Fruit fly (Drosophila melanogaster): ENCODE measurements around the gene CCT1.

DNA sequence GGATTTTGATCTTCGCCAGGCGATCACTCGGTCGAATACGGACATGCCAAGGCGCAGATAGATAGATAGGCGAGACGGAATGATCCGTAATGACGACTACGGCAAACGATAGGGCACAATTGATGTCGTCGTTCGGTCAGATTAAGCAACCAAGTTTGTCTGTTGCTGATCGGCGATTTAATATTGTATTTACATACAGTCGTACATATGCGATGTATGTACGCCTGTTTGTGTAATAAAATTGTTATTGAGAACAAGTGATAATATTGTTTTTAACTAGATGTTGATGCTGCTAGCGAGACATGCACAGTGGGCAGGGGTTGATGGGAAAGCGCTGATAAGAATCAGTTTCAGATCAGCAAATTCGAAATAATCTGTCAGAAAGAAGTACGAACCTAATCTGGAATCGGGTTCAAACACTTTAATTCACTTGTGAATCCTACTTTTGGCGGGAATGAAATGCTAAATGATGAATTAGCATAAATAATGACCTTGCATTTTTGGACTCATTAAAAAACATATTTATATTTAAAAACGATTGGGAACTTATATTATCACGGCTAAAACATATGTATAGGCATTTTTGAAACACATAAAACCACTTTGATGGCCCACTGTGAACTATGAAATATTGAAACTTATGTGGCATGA lies 35.8 kb downstream of the CCT1 start:
- TF ChIP-seq psq (optimal IDR thresholded peaks at IDR 0.05) (no peak), pan (optimal IDR thresholded peaks at IDR 0.05) (no peak), CG8478 (optimal IDR thresholded peaks at IDR 0.05) (no peak), EcR (GFP tag; optimal IDR thresholded peaks at IDR 0.05) (no peak), usp (GFP tag; optimal IDR thresholded peaks at IDR 0.05) (no peak)

All from whole organism.